Worm (Caenorhabditis elegans): ENCODE data around the gene dgn-1.

The dgn-1 gene

ce11 chrX:10928948-10929563, at the start of gene dgn-1:
Gene dgn-1, minus strand, starts transcription at chrX:10928998.
- no peak for TF ChIP-seq fax-1 (tag; optimal IDR thresholded peaks at IDR 0.05)
- TF ChIP-seq ref-2 (tag; optimal IDR thresholded peaks at IDR 0.05), result no peak
- no peak for TF ChIP-seq hlh-15 (tag; optimal IDR thresholded peaks at IDR 0.05)
- no peak for TF ChIP-seq mec-3 (tag; optimal IDR thresholded peaks at IDR 0.05; ENCODE audit: borderline replicate concordance)
- TF ChIP-seq ceh-6 (GFP tag; optimal IDR thresholded peaks at IDR 0.05), result no peak
- TF ChIP-seq syd-9 (tag; optimal IDR thresholded peaks at IDR 0.05), result no peak
- no peak for TF ChIP-seq ama-1 (optimal IDR thresholded peaks at IDR 0.05)
- no peak for TF ChIP-seq npax-4 (tag; optimal IDR thresholded peaks at IDR 0.05)
- TF ChIP-seq F13H6.1 (tag; optimal IDR thresholded peaks at IDR 0.05), result no peak
- no peak for TF ChIP-seq fkh-6 (tag; optimal IDR thresholded peaks at IDR 0.05)
- no peak for TF ChIP-seq ceh-2 (tag; optimal IDR thresholded peaks at IDR 0.05)
- TF ChIP-seq unc-3 (GFP tag; conservative IDR thresholded peaks at IDR 0.05), result no peak
- TF ChIP-seq unc-3 (tag; optimal IDR thresholded peaks at IDR 0.05), result no peak
- no peak for TF ChIP-seq dmd-4 (tag; optimal IDR thresholded peaks at IDR 0.05; ENCODE audit: borderline replicate concordance)
- TF ChIP-seq C38D4.7 (GFP tag; optimal IDR thresholded peaks at IDR 0.05), result no peak
- no peak for TF ChIP-seq madf-2 (tag; optimal IDR thresholded peaks at IDR 0.05)
- TF ChIP-seq tbx-7 (tag; optimal IDR thresholded peaks at IDR 0.05), result no peak
- TF ChIP-seq tbx-2 (tag; optimal IDR thresholded peaks at IDR 0.05), result no peak
- no peak for TF ChIP-seq ceh-48 (tag; optimal IDR thresholded peaks at IDR 0.05)

- TF ChIP-seq C08G9.2 (tag; optimal IDR thresholded peaks at IDR 0.05), result no peak
- TF ChIP-seq npax-4 (tag; optimal IDR thresholded peaks at IDR 0.05), result no peak
- TF ChIP-seq eyg-1 (tag; optimal IDR thresholded peaks at IDR 0.05), result no peak
- no peak for TF ChIP-seq ceh-22 (tag; optimal IDR thresholded peaks at IDR 0.05)
- no peak for TF ChIP-seq unc-3 (GFP tag; conservative IDR thresholded peaks at IDR 0.05)
- no peak for TF ChIP-seq unc-3 (tag; optimal IDR thresholded peaks at IDR 0.05)
- no peak for TF ChIP-seq K02D7.2 (tag; optimal IDR thresholded peaks at IDR 0.05)
- no peak for TF ChIP-seq unc-86 (tag; optimal IDR thresholded peaks at IDR 0.05)
- TF ChIP-seq hlh-8 (tag; optimal IDR thresholded peaks at IDR 0.05), result no peak
- TF ChIP-seq dmd-4 (tag; optimal IDR thresholded peaks at IDR 0.05; ENCODE audit: borderline replicate concordance), result no peak
- TF ChIP-seq fkh-6 (tag; optimal IDR thresholded peaks at IDR 0.05), result no peak
- no peak for TF ChIP-seq pax-1 (tag; optimal IDR thresholded peaks at IDR 0.05)
Measured at ce11 chrX:10976447-10977196, 47.8 kb upstream of the dgn-1 start.

- no peak for TF ChIP-seq Y22D7AL.16 (tag; optimal IDR thresholded peaks at IDR 0.05)
- TF ChIP-seq ref-2 (tag; optimal IDR thresholded peaks at IDR 0.05), result no peak
- no peak for TF ChIP-seq rnt-1 (tag; optimal IDR thresholded peaks at IDR 0.05)
- TF ChIP-seq ceh-14 (tag; optimal IDR thresholded peaks at IDR 0.05), result no peak
- no peak for TF ChIP-seq sdc-2 (tag; optimal IDR thresholded peaks at IDR 0.05)
- TF ChIP-seq pha-2 (tag; optimal IDR thresholded peaks at IDR 0.05), result no peak
- TF ChIP-seq nfya-1 (tag; optimal IDR thresholded peaks at IDR 0.05), result no peak
- TF ChIP-seq ceh-2 (tag; optimal IDR thresholded peaks at IDR 0.05), result no peak
- no peak for TF ChIP-seq ama-1 (optimal IDR thresholded peaks at IDR 0.05)
- TF ChIP-seq fax-1 (tag; optimal IDR thresholded peaks at IDR 0.05), result no peak
- TF ChIP-seq che-1 (tag; optimal IDR thresholded peaks at IDR 0.05), result no peak
- TF ChIP-seq zip-5 (tag; optimal IDR thresholded peaks at IDR 0.05), result no peak
Measured at ce11 chrX:10971118-10971517, 42.3 kb upstream of the dgn-1 start.

ce11 chrX:10970629-10971028, 41.8 kb upstream of the dgn-1 start, which contains the start of gene K09C8.8:
Gene K09C8.8, plus strand, starts transcription at chrX:10970929.
- TF ChIP-seq gmeb-2 (tag; optimal IDR thresholded peaks at IDR 0.05) (no peak), mec-3 (tag; optimal IDR thresholded peaks at IDR 0.05; ENCODE audit: borderline replicate concordance) (no peak)
